Worm (Caenorhabditis elegans) whole organism, L1 larva: Measurements from ENCODE around the gene frpr-2.

Source experiments
- C04F5.9 ChIP-seq: sonication (generic microtip); optimal IDR thresholded peaks from 2 replicates; lab custom pipeline; 2016; ENCODE audit warnings: missing genetic modification characterization, missing compliant biosample characterization
- F16B12.6 ChIP-seq: fragments of 150-350 bp; optimal IDR thresholded peaks from 2 replicates; lab custom pipeline; 2014; ENCODE audit warnings: missing biosample characterization, missing genetic modification characterization
- Y116A8C.19 ChIP-seq: sonication (generic microtip); optimal IDR thresholded peaks from 2 replicates; lab custom pipeline; 2016; ENCODE audit warnings: missing compliant biosample characterization, missing genetic modification characterization, borderline replicate concordance
- aly-2 ChIP-seq: fragments of 150-350 bp; optimal IDR thresholded peaks from 2 replicates; lab custom pipeline; 2014; ENCODE audit warnings: missing biosample characterization, missing genetic modification characterization
- blmp-1 ChIP-seq: fragments of 150-350 bp; optimal IDR thresholded peaks from 2 replicates; lab custom pipeline; 2014; ENCODE audit warnings: missing biosample characterization, missing genetic modification characterization
- ceh-82 ChIP-seq, 3 experiments: fragments of 150-350 bp in 1 of 3; sonication (generic microtip) in 2 of 3; optimal IDR thresholded peaks; 2 replicates each; lab custom pipeline; 2014 to 2017; ENCODE audit warnings: missing biosample characterization in 3 of 3, missing genetic modification characterization in 3 of 3
- ceh-88 ChIP-seq: fragments of 200-800 bp; sonication (Bioruptor generic); IDR thresholded peaks from 2 replicates; pipeline ENCODE4 v1.3.6; 2022; ENCODE audit warnings: missing genetic modification characterization, missing compliant biosample characterization
- ces-1 ChIP-seq: fragments of 150-350 bp; optimal IDR thresholded peaks from 2 replicates; lab custom pipeline; 2014; ENCODE audit warnings: missing biosample characterization, missing genetic modification reagents, missing genetic modification characterization
- dpl-1 ChIP-seq, 3 experiments: fragments of 150-350 bp in 2 of 3; sonication (generic microtip) in 1 of 3; optimal IDR thresholded peaks; 2 replicates each; lab custom pipeline; 2014 to 2017; ENCODE audit warnings: missing biosample characterization in 3 of 3, missing genetic modification characterization in 3 of 3, missing genetic modification reagents in 3 of 3
- dsc-1 ChIP-seq: sonication (generic microtip); optimal IDR thresholded peaks from 2 replicates; lab custom pipeline; 2016; ENCODE audit warnings: mild to moderate bottlenecking, missing genetic modification characterization, missing compliant biosample characterization
- efl-1 ChIP-seq, 4 experiments: fragments of 150-350 bp; optimal IDR thresholded peaks in 3 of 4; peaks in 1 of 4; 1 replicate in 1 of 4; 2 replicates in 3 of 4; lab custom pipeline; 2014; ENCODE audit warnings: missing biosample characterization in 2 of 4, missing genetic modification characterization in 2 of 4, missing genetic modification reagents in 2 of 4
- egl-27 ChIP-seq, 2 experiments: fragments of 150-350 bp in 1 of 2; sonication (generic microtip); optimal IDR thresholded peaks; 3 replicates each; lab custom pipeline; 2017 to 2018; ENCODE audit warnings: missing biosample characterization in 2 of 2, missing genetic modification characterization in 2 of 2, missing genetic modification reagents in 2 of 2
- elt-2 ChIP-seq: sonication (generic microtip); optimal IDR thresholded peaks from 2 replicates; lab custom pipeline; 2016; ENCODE audit warnings: missing genetic modification characterization, mild to moderate bottlenecking, inconsistent platforms, missing compliant biosample characterization, missing genetic modification reagents
- fkh-10 ChIP-seq: sonication (generic microtip); optimal IDR thresholded peaks from 2 replicates; lab custom pipeline; 2017; ENCODE audit warnings: missing biosample characterization, missing genetic modification reagents, missing genetic modification characterization
- fkh-8 ChIP-seq: sonication (generic microtip); optimal IDR thresholded peaks from 2 replicates; lab custom pipeline; 2016; ENCODE audit warnings: mild to moderate bottlenecking, missing genetic modification characterization, missing compliant biosample characterization
- fos-1 ChIP-seq: fragments of 150-350 bp; optimal IDR thresholded peaks from 2 replicates; lab custom pipeline; 2014; ENCODE audit warnings: missing biosample characterization, missing genetic modification characterization
- grh-1 ChIP-seq: fragments of 200-800 bp; sonication (Bioruptor generic); IDR thresholded peaks from 2 replicates; pipeline ENCODE4 v1.3.6; 2022; ENCODE audit warnings: missing genetic modification reagents, missing genetic modification characterization, missing compliant biosample characterization
- hlh-17 ChIP-seq: fragments of 200-800 bp; sonication (Bioruptor generic); optimal IDR thresholded peaks from 2 replicates; lab custom pipeline; 2018; ENCODE audit warnings: missing genetic modification characterization, mild to moderate bottlenecking, missing compliant biosample characterization, moderate library complexity, borderline replicate concordance
- isw-1 ChIP-seq: fragments of 200-800 bp; sonication (Bioruptor generic); IDR thresholded peaks from 2 replicates; pipeline ENCODE4 v1.3.6; 2022; ENCODE audit warnings: missing genetic modification characterization, missing compliant biosample characterization
- lin-13 ChIP-seq: fragments of 150-350 bp; optimal IDR thresholded peaks from 2 replicates; lab custom pipeline; 2014; ENCODE audit warnings: missing biosample characterization, missing genetic modification reagents, missing genetic modification characterization
- lin-14 ChIP-seq: fragments of 200-800 bp; sonication (Bioruptor generic); optimal IDR thresholded peaks from 2 replicates; lab custom pipeline; 2018; ENCODE audit warnings: mild to moderate bottlenecking, missing genetic modification characterization, moderate library complexity, missing compliant biosample characterization
- lin-15B ChIP-seq: fragments of 150-350 bp; sonication (generic microtip); optimal IDR thresholded peaks from 3 replicates; lab custom pipeline; 2014; ENCODE audit warnings: missing biosample characterization, missing genetic modification characterization
- lin-39 ChIP-seq: fragments of 150-350 bp; optimal IDR thresholded peaks from 2 replicates; lab custom pipeline; 2014; ENCODE audit warnings: missing biosample characterization, missing genetic modification reagents, missing genetic modification characterization
- lir-3 ChIP-seq: sonication (generic microtip); optimal IDR thresholded peaks from 2 replicates; lab custom pipeline; 2016; ENCODE audit warnings: mild to moderate bottlenecking, missing genetic modification characterization, moderate library complexity, missing compliant biosample characterization; ENCODE audit not compliant: poor library complexity
- mef-2 ChIP-seq: fragments of 150-350 bp; optimal IDR thresholded peaks from 2 replicates; lab custom pipeline; 2014; ENCODE audit warnings: missing biosample characterization, missing genetic modification characterization
- nhr-12 ChIP-seq: sonication (generic microtip); optimal IDR thresholded peaks from 2 replicates; lab custom pipeline; 2017; ENCODE audit warnings: missing biosample characterization, missing genetic modification characterization
- nhr-28 ChIP-seq: fragments of 150-350 bp; optimal IDR thresholded peaks from 2 replicates; lab custom pipeline; 2014; ENCODE audit warnings: missing biosample characterization, missing genetic modification characterization
- nhr-47 ChIP-seq: sonication (generic microtip); optimal IDR thresholded peaks from 2 replicates; lab custom pipeline; 2016; ENCODE audit warnings: mild to moderate bottlenecking, missing genetic modification characterization, moderate library complexity, missing compliant biosample characterization
- nhr-71 ChIP-seq: sonication (generic microtip); optimal IDR thresholded peaks from 2 replicates; lab custom pipeline; 2016; ENCODE audit warnings: mild to moderate bottlenecking, missing genetic modification characterization, moderate library complexity, missing compliant biosample characterization
- nhr-85 ChIP-seq: sonication (generic microtip); peaks from one replicate; lab custom pipeline; 2016; ENCODE audit warnings: missing genetic modification characterization, inconsistent platforms, missing compliant biosample characterization
- nhr-90 ChIP-seq: sonication (generic microtip); optimal IDR thresholded peaks from 2 replicates; lab custom pipeline; 2016; ENCODE audit warnings: mild to moderate bottlenecking, missing genetic modification characterization, missing compliant biosample characterization; ENCODE audit not compliant: poor library complexity
- skn-1 ChIP-seq: fragments of 150-350 bp; optimal IDR thresholded peaks from 2 replicates; lab custom pipeline; 2014; ENCODE audit warnings: missing biosample characterization, missing genetic modification characterization
- sptf-1 ChIP-seq: fragments of 150-350 bp; optimal IDR thresholded peaks from 2 replicates; lab custom pipeline; 2014; ENCODE audit warnings: missing biosample characterization, missing genetic modification characterization
- swsn-7 ChIP-seq: sonication (generic microtip); optimal IDR thresholded peaks from 2 replicates; lab custom pipeline; 2016; ENCODE audit warnings: missing genetic modification characterization, missing compliant biosample characterization
- tlp-1 ChIP-seq: fragments of 150-350 bp; optimal IDR thresholded peaks from 2 replicates; lab custom pipeline; 2014; ENCODE audit warnings: missing biosample characterization, missing genetic modification characterization
- unc-130 ChIP-seq: fragments of 150-350 bp; optimal IDR thresholded peaks from 2 replicates; lab custom pipeline; 2017; ENCODE audit warnings: missing biosample characterization, missing genetic modification characterization, inconsistent platforms
- unc-62 ChIP-seq: fragments of 150-350 bp; optimal IDR thresholded peaks from 2 replicates; lab custom pipeline; 2014; ENCODE audit warnings: missing biosample characterization, missing genetic modification reagents, missing genetic modification characterization
- vab-15 ChIP-seq: sonication (generic microtip); optimal IDR thresholded peaks from 2 replicates; lab custom pipeline; 2017; ENCODE audit warnings: missing genotype, mild to moderate bottlenecking, missing genetic modification characterization, missing compliant biosample characterization

Gene frpr-2

DNA sequence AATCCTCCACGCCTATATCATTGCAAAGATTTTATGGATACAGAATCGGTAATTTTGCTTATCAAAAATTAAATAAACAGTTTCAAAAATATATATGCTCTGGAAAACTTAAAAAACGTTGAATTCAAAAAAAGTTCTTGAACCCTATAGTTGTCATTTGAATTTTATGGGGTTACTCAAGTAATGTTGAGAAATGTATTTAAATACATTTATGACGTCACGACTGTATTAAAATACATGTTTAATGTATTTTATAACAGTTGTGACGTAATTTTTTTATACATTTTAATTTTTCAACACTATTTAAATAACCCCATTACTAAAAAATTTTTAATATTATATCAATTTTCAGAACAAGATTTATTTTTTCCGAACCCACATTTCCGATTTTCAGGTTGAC lies 30.9 kb downstream of the frpr-2 start:
- TF ChIP-seq nhr-90 (tag; lab: Kevin White, UChicago) (no peak), F16B12.6 (tag; lab: Kevin White, UChicago) (no peak), skn-1 (no peak), lir-3 (tag; lab: Kevin White, UChicago) (no peak), dsc-1 (tag; lab: Kevin White, UChicago) (no peak), sptf-1 (tag; lab: Kevin White, UChicago) (no peak), fkh-10 (no peak), lin-39 (tag; lab: Kevin White, UChicago) (no peak), dpl-1 (GFP tag; optimal IDR thresholded peaks at IDR 0.05; lab: Kevin White, UChicago) (no peak), aly-2 (tag; lab: Kevin White, UChicago) (no peak), vab-15 (tag; lab: Kevin White, UChicago) (no peak), lin-14 (GFP tag; lab: Kevin White, UChicago) (no peak)

DNA sequence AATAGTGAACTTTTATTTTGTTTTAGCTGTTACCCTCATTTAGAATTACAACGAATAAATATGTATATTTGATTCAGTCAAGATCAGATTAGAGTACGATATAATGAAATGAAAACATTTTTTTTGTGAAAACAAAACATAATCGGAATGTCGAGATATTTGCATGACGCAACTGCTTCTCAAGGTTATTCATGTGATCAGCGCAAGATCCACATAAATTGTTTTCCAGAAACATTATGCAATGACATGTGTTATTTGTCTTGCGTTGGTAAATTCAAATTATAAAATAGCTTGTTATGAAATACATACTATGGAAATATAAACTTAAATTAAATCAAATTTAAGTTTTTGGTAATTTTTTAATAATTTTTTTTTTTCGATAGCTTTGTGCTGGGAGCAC lies 34.3 kb downstream of the frpr-2 start:
- TF ChIP-seq nhr-85 (tag; lab: Kevin White, UChicago) (peak; percentile 5), unc-130 (tag; lab: Kevin White, UChicago) (no peak), mef-2 (tag; lab: Kevin White, UChicago) (no peak)

DNA sequence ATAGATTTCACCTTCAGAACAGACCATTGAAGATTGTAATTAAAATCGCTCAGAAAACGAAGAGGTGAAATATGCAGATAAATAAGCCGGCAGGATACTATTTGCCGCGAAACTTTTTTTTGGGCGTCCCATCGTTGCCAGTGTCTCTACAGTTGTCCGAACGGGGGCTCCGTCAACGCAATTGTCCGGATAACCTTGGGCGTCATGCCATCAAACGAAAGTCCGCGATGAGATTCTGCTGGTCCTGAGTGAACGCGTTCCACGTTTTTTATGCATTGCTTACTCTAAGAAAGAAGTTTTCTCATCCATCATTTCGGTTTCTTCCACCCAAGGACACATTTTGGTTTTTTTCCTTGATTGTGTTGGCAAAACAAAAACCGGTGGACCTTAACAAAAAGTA lies 35.6 kb downstream of the frpr-2 start:
- no peak for TF ChIP-seq unc-62 (GFP tag; lab: Kevin White, UChicago)
- TF ChIP-seq nhr-71 (tag; lab: Kevin White, UChicago) = no peak
- TF ChIP-seq tlp-1 = no peak
- no peak for TF ChIP-seq lir-3 (tag; lab: Kevin White, UChicago)
- TF ChIP-seq aly-2 (tag; lab: Kevin White, UChicago) = no peak
- TF ChIP-seq fkh-8 = no peak
- TF ChIP-seq nhr-28 = no peak
- no peak for TF ChIP-seq C04F5.9 (tag; lab: Kevin White, UChicago)
- TF ChIP-seq fos-1 (tag; lab: Kevin White, UChicago) = no peak
- TF ChIP-seq nhr-47 (tag; lab: Kevin White, UChicago) = no peak
- TF ChIP-seq grh-1 (GFP tag; lab: Robert Waterston, UW) = no peak
- TF ChIP-seq isw-1 = no peak
- TF ChIP-seq ceh-82 (tag; optimal IDR thresholded peaks at IDR 0.05; lab: Kevin White, UChicago) = no peak
- no peak for TF ChIP-seq lin-13 (GFP tag; lab: Kevin White, UChicago)
- TF ChIP-seq nhr-12 (tag; lab: Kevin White, UChicago) = no peak
- no peak for TF ChIP-seq mef-2 (tag; lab: Kevin White, UChicago)
- TF ChIP-seq egl-27 (tag; optimal IDR thresholded peaks at IDR 0.05; lab: Kevin White, UChicago) = no peak
- TF ChIP-seq ces-1 = no peak
- no peak for TF ChIP-seq elt-2 (tag; lab: Kevin White, UChicago)

DNA sequence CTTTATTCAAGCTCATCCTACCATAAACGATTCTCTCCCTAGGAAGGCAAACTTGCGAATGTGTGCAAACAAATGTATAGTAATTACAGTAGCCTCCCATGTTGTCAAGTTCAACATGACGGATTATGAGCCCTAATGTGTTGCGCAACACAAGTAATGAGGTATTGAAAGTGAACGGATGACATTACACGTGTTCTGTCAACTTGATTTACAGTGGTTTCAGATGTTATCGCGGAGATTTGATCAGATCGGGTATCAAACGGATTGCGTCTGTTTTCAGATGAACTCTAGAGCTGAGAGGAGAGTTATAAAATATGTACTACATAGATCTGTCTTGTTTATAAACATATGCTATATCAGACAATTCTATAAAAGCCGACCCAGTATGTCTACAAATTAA lies 37.1 kb downstream of the frpr-2 start:
- TF ChIP-seq hlh-17 = no peak
- peak; percentile 67 for TF ChIP-seq nhr-85 (tag; lab: Kevin White, UChicago)
- TF ChIP-seq unc-62 (GFP tag; lab: Kevin White, UChicago) = no peak
- TF ChIP-seq, all 84 proteins: peak for 1

DNA sequence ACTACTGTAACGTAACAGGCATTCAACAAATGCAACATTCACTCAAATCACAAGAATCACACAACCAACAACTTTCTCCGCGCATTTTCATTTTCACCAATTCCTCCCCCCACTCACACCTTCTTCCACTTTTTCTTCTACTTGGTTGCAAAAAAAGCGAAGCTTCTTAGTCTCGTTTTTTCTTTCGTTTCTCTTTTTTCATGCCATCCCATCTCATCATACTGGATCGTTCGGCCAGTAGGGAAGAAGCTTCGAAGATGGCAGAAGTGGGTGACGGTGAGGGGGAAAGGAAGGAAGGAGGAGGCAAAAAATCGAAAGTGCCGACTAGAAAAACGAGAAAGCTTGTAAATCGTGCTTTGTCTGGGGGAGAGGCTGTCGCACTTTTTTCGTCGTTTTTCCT lies 37.8 kb downstream of the frpr-2 start:
- TF ChIP-seq swsn-7 (tag; lab: Kevin White, UChicago) = no peak
- no peak for TF ChIP-seq Y116A8C.19 (tag; lab: Kevin White, UChicago)
- TF ChIP-seq efl-1 (optimal IDR thresholded peaks at IDR 0.05; lab: Kevin White, UChicago) = no peak
- TF ChIP-seq efl-1 (GFP tag; optimal IDR thresholded peaks at IDR 0.05 in 1 of 2; lab: Kevin White, UChicago) = no peak
- no peak for TF ChIP-seq lin-15B (tag; lab: Kevin White, UChicago)
- TF ChIP-seq blmp-1 (tag; lab: Kevin White, UChicago) = peak; percentile 90
- TF ChIP-seq ceh-88 = no peak
